Fruit fly (Drosophila melanogaster) whole organism, prepupa: ENCODE measurements around the gene P5CDh1.

Experiments used
- Blimp-1 ChIP-seq: fragments of 200-800 bp; sonication (Bioruptor generic); optimal IDR thresholded peaks from 3 replicates; lab custom pipeline; 2017; ENCODE audit warnings: missing biosample characterization, missing genetic modification characterization, mild to moderate bottlenecking, moderate library complexity, missing genetic modification reagents
- CG10631 ChIP-seq: fragments of 200-800 bp; sonication (Bioruptor generic); optimal IDR thresholded peaks from 2 replicates; lab custom pipeline; 2016; ENCODE audit warnings: missing biosample characterization, missing genetic modification characterization
- CG10669 ChIP-seq: fragments of 200-800 bp; sonication (Bioruptor generic); optimal IDR thresholded peaks from 3 replicates; lab custom pipeline; 2018; ENCODE audit warnings: missing biosample characterization, mild to moderate bottlenecking, missing genetic modification characterization, moderate library complexity
- CG11902 ChIP-seq: fragments of 200-800 bp; sonication (Bioruptor generic); optimal IDR thresholded peaks from 3 replicates; lab custom pipeline; 2016; ENCODE audit warnings: missing biosample characterization, missing genetic modification characterization
- CG15336 ChIP-seq: fragments of 200-800 bp; sonication (Bioruptor generic); IDR thresholded peaks from 2 replicates; pipeline ENCODE4 v1.3.6; 2022; ENCODE audit warnings: missing biosample characterization, missing genetic modification characterization
- CG1621 ChIP-seq: fragments of 200-800 bp; sonication (Bioruptor generic); optimal IDR thresholded peaks from 3 replicates; lab custom pipeline; 2018; ENCODE audit warnings: missing biosample characterization, mild to moderate bottlenecking, missing genetic modification characterization
- CG3032 ChIP-seq: fragments of 200-800 bp; optimal IDR thresholded peaks from 2 replicates; lab custom pipeline; 2019; ENCODE audit warnings: missing biosample characterization, mild to moderate bottlenecking, missing genetic modification characterization, moderate library complexity
- CG32006 ChIP-seq: fragments of 200-800 bp; sonication (Bioruptor generic); optimal IDR thresholded peaks from 3 replicates; lab custom pipeline; 2017; ENCODE audit warnings: missing biosample characterization, mild to moderate bottlenecking, missing genetic modification characterization
- CG34406 ChIP-seq: fragments of 200-800 bp; sonication (Bioruptor generic); optimal IDR thresholded peaks from 3 replicates; lab custom pipeline; 2016; ENCODE audit warnings: missing biosample characterization, missing genetic modification characterization
- CG4318 ChIP-seq: fragments of 200-800 bp; sonication (Bioruptor generic); optimal IDR thresholded peaks from 3 replicates; lab custom pipeline; 2017; ENCODE audit warnings: missing biosample characterization, mild to moderate bottlenecking, missing genetic modification characterization
- CG6163 ChIP-seq: fragments of 200-800 bp; sonication (Bioruptor generic); IDR thresholded peaks from 3 replicates; pipeline ENCODE4 v1.3.6; 2022; ENCODE audit warnings: missing biosample characterization, missing genetic modification characterization
- CG6808 ChIP-seq: fragments of 200-800 bp; sonication (Bioruptor generic); optimal IDR thresholded peaks from 3 replicates; lab custom pipeline; 2017; ENCODE audit warnings: missing biosample characterization, missing genetic modification characterization, mild to moderate bottlenecking, moderate library complexity, missing genetic modification reagents
- CG6854 ChIP-seq: fragments of 200-800 bp; sonication (Bioruptor generic); optimal IDR thresholded peaks from 2 replicates; lab custom pipeline; 2017; ENCODE audit warnings: missing biosample characterization, mild to moderate bottlenecking, missing genetic modification characterization
- CG8119 ChIP-seq: fragments of 200-800 bp; sonication (Bioruptor generic); IDR thresholded peaks from 3 replicates; pipeline ENCODE4 v1.3.6; 2022; ENCODE audit warnings: missing biosample characterization, missing genetic modification characterization
- CG8632 ChIP-seq: fragments of 200-800 bp; sonication (Bioruptor generic); optimal IDR thresholded peaks from 3 replicates; lab custom pipeline; 2016; ENCODE audit warnings: missing biosample characterization, missing genetic modification characterization
- CG9139 ChIP-seq: fragments of 200-800 bp; sonication (Bioruptor generic); optimal IDR thresholded peaks from 3 replicates; lab custom pipeline; 2017; ENCODE audit warnings: missing biosample characterization, mild to moderate bottlenecking, missing genetic modification characterization
- Eip75B ChIP-seq: fragments of 200-800 bp; sonication (Bioruptor generic); optimal IDR thresholded peaks from 3 replicates; lab custom pipeline; 2016; ENCODE audit warnings: missing biosample characterization, missing genetic modification characterization
- Eip93F ChIP-seq: fragments of 200-800 bp; sonication (Bioruptor generic); optimal IDR thresholded peaks from 2 replicates; lab custom pipeline; 2016; ENCODE audit warnings: missing biosample characterization, mild to moderate bottlenecking, missing genetic modification characterization
- Ets21C ChIP-seq: fragments of 200-800 bp; sonication (Bioruptor generic); optimal IDR thresholded peaks from 3 replicates; lab custom pipeline; 2016; ENCODE audit warnings: missing biosample characterization, missing genetic modification characterization
- Gug ChIP-seq: fragments of 200-800 bp; sonication (Bioruptor generic); IDR thresholded peaks from 2 replicates; pipeline ENCODE4 v1.3.6; 2022; ENCODE audit warnings: missing biosample characterization, missing genetic modification characterization
- Hr38 ChIP-seq: sonication (Bioruptor generic); optimal IDR thresholded peaks from 2 replicates; lab custom pipeline; 2016; ENCODE audit warnings: missing biosample characterization, missing genetic modification characterization
- Hr39 ChIP-seq: fragments of 200-800 bp; sonication (Bioruptor generic); optimal IDR thresholded peaks from 2 replicates; lab custom pipeline; 2016; ENCODE audit warnings: missing biosample characterization, missing genetic modification characterization
- Hr4 ChIP-seq: fragments of 200-800 bp; sonication (Bioruptor generic); optimal IDR thresholded peaks from 3 replicates; lab custom pipeline; 2016; ENCODE audit warnings: missing biosample characterization, missing genetic modification characterization
- Lpt ChIP-seq: fragments of 200-800 bp; sonication (Bioruptor generic); optimal IDR thresholded peaks from 3 replicates; lab custom pipeline; 2016; ENCODE audit warnings: missing biosample characterization, missing genetic modification characterization
- Met ChIP-seq: fragments of 200-800 bp; sonication (Bioruptor generic); optimal IDR thresholded peaks from 3 replicates; lab custom pipeline; 2016; ENCODE audit warnings: missing biosample characterization, missing genetic modification characterization
- Sox14 ChIP-seq: fragments of 200-800 bp; sonication (Bioruptor generic); optimal IDR thresholded peaks from 3 replicates; lab custom pipeline; 2016; ENCODE audit warnings: missing biosample characterization, missing genetic modification characterization
- Sox15 ChIP-seq: fragments of 200-800 bp; sonication (Bioruptor generic); optimal IDR thresholded peaks from 3 replicates; lab custom pipeline; 2016; ENCODE audit warnings: missing biosample characterization, missing genetic modification characterization
- achi ChIP-seq: fragments of 200-800 bp; sonication (Bioruptor generic); optimal IDR thresholded peaks from 3 replicates; lab custom pipeline; 2016; ENCODE audit warnings: missing biosample characterization, missing genetic modification characterization
- acj6 ChIP-seq: fragments of 200-800 bp; sonication (Bioruptor generic); optimal IDR thresholded peaks from 3 replicates; lab custom pipeline; 2016; ENCODE audit warnings: missing biosample characterization, missing genetic modification characterization
- cyc ChIP-seq: fragments of 200-800 bp; sonication (Bioruptor generic); optimal IDR thresholded peaks from 3 replicates; lab custom pipeline; 2016; ENCODE audit warnings: missing biosample characterization, missing genetic modification characterization
- eg ChIP-seq: fragments of 200-800 bp; sonication (Bioruptor generic); IDR thresholded peaks from 3 replicates; pipeline ENCODE4 v1.3.6; 2022; ENCODE audit warnings: missing biosample characterization, missing genetic modification characterization
- fd85E ChIP-seq: fragments of 200-800 bp; sonication (Bioruptor generic); optimal IDR thresholded peaks from 3 replicates; lab custom pipeline; 2016; ENCODE audit warnings: missing biosample characterization, missing genetic modification characterization
- lz ChIP-seq: fragments of 200-800 bp; sonication (Bioruptor generic); optimal IDR thresholded peaks from 3 replicates; lab custom pipeline; 2016; ENCODE audit warnings: missing biosample characterization, missing genetic modification characterization
- salr ChIP-seq, 2 experiments: fragments of 200-800 bp; sonication (Bioruptor generic); optimal IDR thresholded peaks; 3 replicates each; lab custom pipeline; 2016 to 2018; ENCODE audit warnings: missing biosample characterization in 2 of 2, missing genetic modification characterization in 2 of 2, mild to moderate bottlenecking in 1 of 2
- spab ChIP-seq: fragments of 200-800 bp; sonication (Bioruptor generic); optimal IDR thresholded peaks from 2 replicates; lab custom pipeline; 2017; ENCODE audit warnings: missing biosample characterization, mild to moderate bottlenecking, missing genetic modification characterization, missing genetic modification reagents
- ss ChIP-seq, 2 experiments: fragments of 200-800 bp; sonication (Bioruptor generic); optimal IDR thresholded peaks; 2 replicates in 1 of 2; 3 replicates in 1 of 2; lab custom pipeline; 2017 to 2018; ENCODE audit warnings: mild to moderate bottlenecking in 2 of 2, missing biosample characterization in 2 of 2, missing genetic modification characterization in 2 of 2, moderate library complexity in 1 of 2
- svp ChIP-seq: fragments of 200-800 bp; sonication (Bioruptor generic); peaks from one replicate; lab custom pipeline; 2016; ENCODE audit warnings: missing biosample characterization, missing genetic modification characterization
- topi ChIP-seq: fragments of 200-800 bp; sonication (Bioruptor generic); optimal IDR thresholded peaks from 3 replicates; lab custom pipeline; 2016; ENCODE audit warnings: missing biosample characterization, missing genetic modification characterization
- vri ChIP-seq: fragments of 200-800 bp; sonication (Bioruptor generic); optimal IDR thresholded peaks from 3 replicates; lab custom pipeline; 2016; ENCODE audit warnings: missing biosample characterization, mild to moderate bottlenecking, missing genetic modification characterization

The P5CDh1 gene

DNA sequence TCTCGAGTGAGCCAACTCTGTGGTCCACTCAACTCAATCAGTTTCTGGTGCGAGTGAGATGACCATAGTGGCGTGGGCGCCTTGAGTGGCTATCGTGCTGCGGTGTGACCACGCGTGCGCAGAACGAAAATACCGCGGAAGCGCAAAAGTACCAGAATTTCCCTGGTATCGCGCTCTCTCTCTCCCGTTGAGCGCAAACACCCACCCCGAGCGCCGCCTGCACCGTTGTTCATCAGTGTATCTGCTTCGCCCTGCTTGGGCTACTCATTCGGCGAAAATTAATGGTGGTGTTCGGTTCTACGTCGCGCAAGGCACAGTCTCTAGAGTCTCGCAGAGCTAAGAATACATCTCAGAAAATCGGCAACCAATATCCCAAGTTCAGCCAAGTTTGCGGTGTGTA, 38.2 kb upstream of the P5CDh1 start (continued):
- no peak for TF ChIP-seq CG8632 (GFP tag; lab: Kevin White, UChicago)
- TF ChIP-seq Ets21C, result no peak
- peak; percentile 15 for TF ChIP-seq Lpt
- TF ChIP-seq vri (GFP tag; lab: Kevin White, UChicago), result peak; percentile 80
- peak; percentile 78 for TF ChIP-seq CG6163 (GFP tag; lab: Robert Waterston, UW)
- TF ChIP-seq ss (GFP tag; optimal IDR thresholded peaks at IDR 0.05; lab: Kevin White, UChicago), result peak; percentile 73 to 74
- TF ChIP-seq CG32006 (GFP tag; lab: Kevin White, UChicago), result no peak
- TF ChIP-seq Gug (GFP tag; lab: Robert Waterston, UW), result no peak
- TF ChIP-seq CG1621 (tag; lab: Kevin White, UChicago), result peak; percentile 53
- TF ChIP-seq fd85E (GFP tag; lab: Kevin White, UChicago), result peak; percentile 71
- peak; percentile 30 for TF ChIP-seq Met (GFP tag; lab: Kevin White, UChicago)
- peak; percentile 61; the same call in 1 of the 2 replicates for TF ChIP-seq CG15336 (GFP tag; lab: Robert Waterston, UW)
- TF ChIP-seq svp, result peak; percentile 76
- TF ChIP-seq salr (GFP tag; optimal IDR thresholded peaks at IDR 0.05; lab: Kevin White, UChicago), result no peak
- TF ChIP-seq CG9139 (GFP tag; lab: Kevin White, UChicago), result peak; percentile 61
- TF ChIP-seq Hr4, result peak; percentile 1
- TF ChIP-seq Blimp-1 (GFP tag; lab: Kevin White, UChicago), result no peak
- TF ChIP-seq Hr39 (GFP tag; lab: Kevin White, UChicago), result no peak
- peak; percentile 19 for TF ChIP-seq cyc
- TF ChIP-seq Sox15, result no peak
- no peak for TF ChIP-seq CG4318 (GFP tag; lab: Kevin White, UChicago)
- TF ChIP-seq Eip93F (GFP tag; lab: Kevin White, UChicago), result no peak
- peak; percentile 40 for TF ChIP-seq Eip75B (GFP tag; lab: Kevin White, UChicago)
- TF ChIP-seq CG8119 (GFP tag; lab: Robert Waterston, UW), result peak; percentile 38; the same call in 2 of the 3 replicates
- peak; percentile 25 for TF ChIP-seq CG10669
- no peak for TF ChIP-seq CG10631 (GFP tag; lab: Kevin White, UChicago)
- TF ChIP-seq eg (GFP tag; lab: Robert Waterston, UW), result peak; percentile 83
- no peak for TF ChIP-seq acj6 (GFP tag; lab: Kevin White, UChicago)

dm6 chr3L:21878285-21878684, 37.1 kb upstream of the P5CDh1 start:
- TF ChIP-seq svp, result no peak
- TF ChIP-seq CG6808, result no peak
- TF ChIP-seq Hr38 (GFP tag; lab: Kevin White, UChicago), result no peak
- no peak for TF ChIP-seq Sox14 (GFP tag; lab: Kevin White, UChicago)
- TF ChIP-seq CG6854 (GFP tag; lab: Kevin White, UChicago), result no peak
- no peak for TF ChIP-seq CG9139 (GFP tag; lab: Kevin White, UChicago)
- no peak for TF ChIP-seq achi (GFP tag; lab: Kevin White, UChicago)
- no peak for TF ChIP-seq Sox15
- no peak for TF ChIP-seq CG3032
- TF ChIP-seq spab (GFP tag; lab: Kevin White, UChicago), result no peak
- TF ChIP-seq CG11902, result no peak
- TF ChIP-seq CG8119 (GFP tag; lab: Robert Waterston, UW), result no peak
- TF ChIP-seq vri (GFP tag; lab: Kevin White, UChicago), result no peak
- TF ChIP-seq topi, result no peak
- no peak for TF ChIP-seq CG34406 (GFP tag; lab: Kevin White, UChicago)
- TF ChIP-seq lz (GFP tag; lab: Kevin White, UChicago), result no peak

DNA sequence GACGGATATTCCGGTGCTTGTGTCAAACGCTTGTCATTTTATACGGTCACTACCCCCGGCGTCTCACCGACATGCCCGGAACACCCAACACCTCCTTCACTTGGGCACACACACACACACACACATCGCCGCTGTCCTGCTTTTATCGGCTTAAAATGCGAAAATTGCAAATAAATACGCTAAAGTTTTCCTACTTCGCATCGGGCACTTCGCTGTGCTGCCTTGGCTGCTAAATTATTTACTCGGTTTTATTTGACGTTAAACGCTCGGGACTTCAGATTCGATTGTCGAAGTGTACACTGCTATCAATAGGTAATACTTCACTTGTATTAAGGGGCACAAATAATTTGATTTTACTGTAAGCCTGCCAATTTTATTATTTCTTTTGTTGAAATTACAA, 30.6 kb upstream of the P5CDh1 start:
- TF ChIP-seq topi, result no peak
